Worm (Caenorhabditis elegans): ENCODE data around the gene Y39B6A.5.

Gene Y39B6A.5

DNA sequence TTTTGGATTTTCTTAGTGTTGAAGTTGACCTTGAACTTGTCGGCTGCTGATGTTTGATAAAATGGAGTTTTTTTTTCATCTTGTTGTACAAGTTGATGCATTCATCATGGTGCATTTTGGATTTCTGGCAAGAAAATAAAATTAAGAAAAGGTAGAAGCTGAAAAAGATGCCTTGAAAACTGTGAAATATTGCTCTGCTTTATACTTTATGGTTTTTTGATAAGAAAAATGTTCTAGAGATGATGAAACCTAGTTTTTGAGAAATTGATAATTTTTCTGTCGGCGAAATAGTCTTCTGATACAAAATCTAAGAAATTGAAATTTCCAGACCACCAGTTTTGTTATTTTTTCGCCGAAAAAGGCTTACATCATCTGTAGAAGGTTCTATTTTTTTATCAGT, 6.3 kb downstream of the Y39B6A.5 start, which contains the start of gene Y39B6A.69:
Gene Y39B6A.69, minus strand, starts transcription at position 101 of the 400 bp plus-strand sequence.
- TF ChIP-seq dao-5 (tag; optimal IDR thresholded peaks at IDR 0.05): no peak
- no peak for TF ChIP-seq W03F9.2 (tag; optimal IDR thresholded peaks at IDR 0.05)
- TF ChIP-seq him-1 (tag; optimal IDR thresholded peaks at IDR 0.05): no peak

DNA sequence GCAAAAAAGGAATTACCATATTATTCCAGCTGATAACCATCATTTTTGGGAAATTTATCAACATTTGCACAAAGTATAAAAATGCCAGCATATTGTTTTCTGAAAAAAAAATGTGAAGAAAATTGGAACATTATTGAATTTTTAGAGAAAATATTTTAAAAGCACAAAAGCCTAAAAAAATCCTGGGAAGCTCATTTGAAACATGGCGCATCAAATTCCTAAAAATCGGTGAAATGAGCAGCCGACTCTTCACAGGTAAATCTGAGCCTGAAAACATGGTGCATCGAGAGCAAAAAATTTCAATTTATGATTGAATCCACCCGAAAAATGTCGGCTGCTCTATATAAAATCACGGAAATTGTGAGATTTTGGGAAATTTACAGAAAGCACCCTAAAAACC, 9.6 kb downstream of the Y39B6A.5 start, which contains the start of gene Y39B6A.7:
Gene Y39B6A.7, minus strand, starts transcription at position 101 of the 400 bp plus-strand sequence.
- TF ChIP-seq dao-5 (tag; optimal IDR thresholded peaks at IDR 0.05) (no peak), W03F9.2 (tag; optimal IDR thresholded peaks at IDR 0.05) (no peak), him-1 (tag; optimal IDR thresholded peaks at IDR 0.05) (no peak)

DNA sequence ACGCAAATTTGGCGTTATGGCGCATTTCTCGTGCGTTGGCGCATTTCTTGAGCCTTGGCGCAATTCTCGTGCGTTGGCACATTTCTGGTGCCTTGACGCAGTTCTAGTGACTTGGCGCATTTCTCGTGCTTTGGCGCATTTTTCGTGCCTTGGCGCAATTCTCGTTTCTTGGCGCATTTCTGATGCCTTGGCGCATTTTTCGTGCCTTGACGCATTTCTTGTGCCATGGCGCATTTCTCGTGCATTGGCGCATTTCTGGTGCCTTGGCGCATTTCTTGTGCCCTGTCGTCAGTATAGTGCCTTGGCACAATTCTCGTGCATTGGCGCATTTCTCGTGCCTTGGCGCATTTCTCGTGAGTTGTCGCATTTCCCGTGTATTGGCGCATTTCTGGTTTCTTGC, 10.3 kb downstream of the Y39B6A.5 start:
- TF ChIP-seq him-1 (tag; optimal IDR thresholded peaks at IDR 0.05) (no peak), dao-5 (tag; optimal IDR thresholded peaks at IDR 0.05) (no peak), W03F9.2 (tag; optimal IDR thresholded peaks at IDR 0.05) (no peak)

DNA sequence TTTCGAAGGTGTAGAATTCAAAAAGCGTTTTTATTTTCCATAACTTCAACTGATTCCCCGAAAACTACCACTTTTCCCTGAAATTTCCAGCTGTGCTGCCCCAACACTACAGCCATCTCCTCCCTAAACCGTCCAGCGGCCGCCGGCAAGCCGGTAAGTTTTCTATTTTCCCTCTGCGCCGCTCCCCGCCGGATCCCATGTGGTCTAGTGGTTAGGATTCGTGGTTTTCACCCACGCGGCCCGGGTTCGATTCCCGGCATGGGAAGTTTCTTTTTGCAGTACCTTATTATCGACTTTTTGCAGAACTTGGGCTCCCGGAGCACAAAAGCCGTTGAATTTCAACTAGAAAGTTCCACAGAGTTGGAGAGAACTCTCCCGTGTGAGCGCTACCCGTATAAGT, 16.1 kb downstream of the Y39B6A.5 start:
- TF ChIP-seq dao-5 (tag; optimal IDR thresholded peaks at IDR 0.05) (no peak), W03F9.2 (tag; optimal IDR thresholded peaks at IDR 0.05) (no peak), him-1 (tag; optimal IDR thresholded peaks at IDR 0.05) (no peak)

DNA sequence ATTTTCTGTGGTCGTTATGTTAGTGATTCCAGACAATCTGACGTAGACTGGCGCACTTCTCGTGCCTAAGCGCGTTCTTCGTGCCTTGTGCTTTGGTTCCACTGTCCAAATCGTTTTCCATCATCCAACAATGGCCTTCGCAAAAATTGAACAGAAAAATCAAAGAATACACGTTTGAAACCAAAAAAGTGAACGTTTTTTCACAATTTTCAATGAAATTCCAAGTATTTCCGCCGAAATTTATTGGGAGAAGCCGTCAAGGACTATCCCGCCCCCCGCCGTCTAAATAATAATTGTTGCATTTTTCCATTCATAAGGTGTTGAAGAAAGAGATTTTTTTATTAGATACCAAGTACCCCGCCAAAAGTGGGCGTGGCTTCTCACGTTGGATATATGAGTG, 18.2 kb downstream of the Y39B6A.5 start, which contains the start of gene cpg-23:
Gene cpg-23, plus strand, starts transcription at position 301 of the 400 bp plus-strand sequence.
- TF ChIP-seq dao-5 (tag; optimal IDR thresholded peaks at IDR 0.05) (no peak), W03F9.2 (tag; optimal IDR thresholded peaks at IDR 0.05) (no peak), him-1 (tag; optimal IDR thresholded peaks at IDR 0.05) (no peak)

DNA sequence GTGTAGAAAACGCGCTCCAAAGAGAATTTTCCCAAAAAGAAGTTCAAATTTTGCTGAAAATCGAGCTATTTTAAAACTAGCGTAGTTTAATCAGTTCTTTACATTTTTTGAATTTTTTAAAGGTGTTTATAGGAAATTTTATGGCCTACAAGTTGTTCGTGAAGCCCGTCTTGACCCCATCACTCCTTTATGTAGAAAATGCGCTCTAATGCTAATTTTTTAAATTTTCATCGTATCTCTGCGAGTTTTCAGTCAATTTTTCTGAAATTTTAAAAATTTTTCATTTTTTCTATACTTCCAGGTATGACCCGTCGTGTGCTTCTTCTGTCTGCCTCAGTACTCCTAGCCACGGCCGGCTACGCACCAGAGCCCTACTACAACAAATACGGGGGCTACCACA, 22.5 kb downstream of the Y39B6A.5 start, which contains the start of gene Y39B6A.9:
Gene Y39B6A.9, plus strand, starts transcription at position 301 of the 400 bp plus-strand sequence.
- TF ChIP-seq W03F9.2 (tag; optimal IDR thresholded peaks at IDR 0.05) (no peak), dao-5 (tag; optimal IDR thresholded peaks at IDR 0.05) (no peak), him-1 (tag; optimal IDR thresholded peaks at IDR 0.05) (no peak)

DNA sequence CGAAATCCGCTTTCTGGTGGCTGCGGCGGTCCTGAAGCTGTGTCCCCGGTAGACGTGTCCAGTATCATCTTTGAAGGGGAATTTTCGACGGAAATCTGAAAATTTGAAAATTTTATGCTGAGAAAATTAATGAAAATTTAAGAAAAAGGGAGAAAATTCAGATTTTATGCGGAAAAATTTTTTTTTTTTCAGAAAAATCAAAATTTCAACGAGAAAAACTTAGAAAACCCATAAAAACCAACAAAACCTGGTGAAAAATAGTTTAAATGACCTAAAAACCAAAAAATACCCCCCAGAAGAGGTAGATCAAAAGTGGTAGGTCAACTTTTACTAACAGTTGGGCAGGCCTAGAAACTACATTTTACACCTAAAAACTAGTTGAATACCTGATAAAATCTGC, 25.2 kb downstream of the Y39B6A.5 start, which contains the start of gene Y39B6A.10:
Gene Y39B6A.10, minus strand, starts transcription at position 101 of the 400 bp plus-strand sequence.
- no peak for TF ChIP-seq dao-5 (tag; optimal IDR thresholded peaks at IDR 0.05)
- TF ChIP-seq him-1 (tag; optimal IDR thresholded peaks at IDR 0.05): no peak
- TF ChIP-seq W03F9.2 (tag; optimal IDR thresholded peaks at IDR 0.05): no peak

DNA sequence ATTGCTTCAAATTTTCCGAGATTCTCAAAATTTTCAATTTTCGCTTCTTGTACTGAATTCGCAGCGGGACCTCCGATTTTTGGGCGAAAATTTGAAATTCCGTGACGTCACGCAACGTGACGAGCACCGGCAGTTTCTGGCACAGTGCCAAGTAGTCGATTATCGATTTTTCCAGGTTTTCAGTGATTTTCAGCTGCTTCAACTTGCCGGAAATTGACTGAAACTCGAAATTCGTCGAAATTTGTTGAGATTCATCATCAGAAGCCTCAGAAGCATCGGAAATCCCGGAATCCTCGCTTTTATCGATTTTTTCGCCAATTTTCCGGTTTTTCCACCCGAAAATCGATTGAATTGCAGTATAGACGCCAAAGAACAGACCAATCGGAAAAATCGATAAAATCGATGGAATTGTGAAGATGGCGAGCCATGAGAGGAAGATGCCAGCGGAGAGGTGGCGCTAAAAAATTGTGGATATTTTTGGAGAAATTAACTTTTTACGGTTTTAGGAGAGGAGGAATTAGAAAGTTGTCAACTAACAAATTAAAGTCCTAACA, 26.8 kb downstream of the Y39B6A.5 start:
- TF ChIP-seq him-1 (tag; optimal IDR thresholded peaks at IDR 0.05) (no peak), dao-5 (tag; optimal IDR thresholded peaks at IDR 0.05) (no peak), W03F9.2 (tag; optimal IDR thresholded peaks at IDR 0.05) (no peak)

DNA sequence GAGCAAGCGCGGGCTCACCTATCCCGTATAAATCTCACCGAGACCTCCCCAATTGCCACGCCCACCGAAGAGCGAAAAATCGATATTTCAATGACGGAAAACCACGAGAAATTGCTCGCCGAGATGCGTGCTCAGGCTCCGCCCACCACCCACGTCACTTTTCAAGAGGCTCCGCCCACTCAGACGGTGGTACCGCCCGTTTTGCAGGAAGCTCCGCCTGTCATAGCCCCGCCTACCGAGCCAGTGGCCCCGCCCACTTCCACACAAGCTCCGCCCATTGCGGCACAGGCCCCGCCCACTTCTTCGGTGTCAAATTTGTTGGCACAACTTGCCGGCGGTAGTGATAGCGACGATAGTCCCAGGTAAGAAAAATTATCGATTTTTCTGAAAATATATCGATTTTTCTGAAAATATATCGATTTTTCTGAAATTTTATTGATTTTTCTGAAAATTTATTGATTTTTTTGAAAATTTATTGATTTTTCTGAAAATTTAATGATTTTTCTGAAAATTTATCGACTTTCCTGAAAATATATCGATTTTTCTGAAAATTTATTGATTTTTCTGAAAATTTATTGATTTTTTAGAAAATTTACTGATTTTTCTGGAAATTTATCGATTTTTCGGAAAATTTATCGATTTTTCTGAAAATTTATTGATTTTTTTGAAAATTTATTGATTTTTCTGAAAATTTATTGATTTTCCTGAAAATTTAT, 29.0 kb downstream of the Y39B6A.5 start:
- TF ChIP-seq W03F9.2 (tag; optimal IDR thresholded peaks at IDR 0.05) (no peak), him-1 (tag; optimal IDR thresholded peaks at IDR 0.05) (no peak), dao-5 (tag; optimal IDR thresholded peaks at IDR 0.05) (no peak)

DNA sequence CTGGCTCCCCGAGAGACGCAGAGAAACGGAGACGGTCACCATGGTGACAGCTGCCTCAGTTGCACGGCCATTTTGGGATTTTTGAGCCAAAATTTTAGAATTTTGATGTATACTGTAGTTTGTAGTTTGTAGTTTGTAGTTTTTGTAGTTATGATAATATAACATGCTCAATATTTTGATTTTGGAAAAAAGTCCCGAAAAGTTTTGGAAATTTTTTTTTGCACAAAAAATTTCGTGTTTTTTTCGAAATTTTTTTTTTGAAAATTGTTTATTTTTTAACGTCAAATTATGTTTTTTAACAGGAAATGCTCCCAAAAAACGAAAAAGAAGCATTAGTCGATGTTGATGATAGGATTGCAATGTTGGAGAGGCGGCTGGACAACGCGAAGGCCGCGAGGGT, 31.5 kb downstream of the Y39B6A.5 start, which contains the start of gene dyf-17:
Gene dyf-17, plus strand, starts transcription at position 301 of the 400 bp plus-strand sequence.
- TF ChIP-seq W03F9.2 (tag; optimal IDR thresholded peaks at IDR 0.05) (no peak), dao-5 (tag; optimal IDR thresholded peaks at IDR 0.05) (no peak), him-1 (tag; optimal IDR thresholded peaks at IDR 0.05) (no peak)

DNA sequence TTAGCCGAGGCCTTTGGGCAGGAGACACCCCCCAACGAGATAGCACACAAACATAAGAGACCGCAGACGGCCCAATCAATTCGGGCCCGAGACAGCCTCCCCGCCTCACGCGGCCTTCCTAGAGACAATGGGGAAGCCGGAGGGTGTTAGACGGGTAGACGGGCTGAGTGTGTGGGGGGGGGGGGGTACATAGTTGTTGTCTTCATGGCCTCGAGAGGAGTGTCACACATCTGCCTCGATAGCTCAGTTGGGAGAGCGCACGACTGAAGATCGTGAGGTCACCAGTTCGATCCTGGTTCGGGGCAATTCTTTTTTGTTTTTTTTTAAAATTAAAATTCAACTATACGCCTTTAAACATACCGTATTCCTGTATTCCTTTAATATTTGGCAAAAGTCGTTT, 32.9 kb downstream of the Y39B6A.5 start:
- peak; percentile 49 for TF ChIP-seq him-1 (tag; optimal IDR thresholded peaks at IDR 0.05)
- peak; percentile 50 for TF ChIP-seq dao-5 (tag; optimal IDR thresholded peaks at IDR 0.05)
- TF ChIP-seq W03F9.2 (tag; optimal IDR thresholded peaks at IDR 0.05): no peak

DNA sequence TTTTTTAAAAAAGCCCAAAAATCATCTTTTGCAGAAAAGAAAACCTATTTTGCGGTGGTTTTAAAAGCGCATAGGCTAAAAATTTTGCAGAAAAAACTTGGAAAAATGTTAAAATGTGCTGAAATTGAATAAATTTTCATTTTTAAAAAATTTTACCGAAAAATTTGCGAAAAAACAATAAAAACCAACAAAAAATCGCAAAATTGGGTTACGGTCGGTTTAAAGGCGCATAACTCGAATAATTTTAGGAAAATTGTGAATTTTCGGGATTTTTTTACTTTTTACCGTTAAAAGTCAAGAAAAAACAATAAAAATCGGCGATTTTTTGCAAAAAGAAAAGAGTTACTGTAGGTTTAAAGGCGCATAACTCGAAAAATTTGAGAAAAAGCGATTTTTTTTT, 33.4 kb downstream of the Y39B6A.5 start:
- TF ChIP-seq him-1 (tag; optimal IDR thresholded peaks at IDR 0.05): no peak
- TF ChIP-seq dao-5 (tag; optimal IDR thresholded peaks at IDR 0.05): no peak
- TF ChIP-seq W03F9.2 (tag; optimal IDR thresholded peaks at IDR 0.05): no peak

DNA sequence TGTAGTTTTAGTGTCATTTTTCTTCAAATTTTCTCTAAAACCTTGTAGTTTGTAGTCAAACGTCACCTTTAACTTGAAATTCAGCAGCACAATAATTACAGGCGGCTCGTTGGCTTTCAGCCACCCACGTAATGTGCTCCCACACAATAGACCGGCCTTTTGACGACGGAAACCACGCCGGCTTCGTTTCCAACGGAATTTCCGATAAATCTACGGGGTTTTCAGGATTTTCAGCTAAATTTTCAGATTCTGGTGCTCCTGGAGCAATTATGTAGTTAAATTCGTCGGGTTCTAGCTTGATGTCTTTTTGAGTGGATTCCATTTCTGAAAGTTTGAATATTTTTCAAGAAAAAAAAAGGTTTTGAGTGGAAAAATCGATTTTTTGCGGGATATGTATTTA, 34.1 kb downstream of the Y39B6A.5 start, which contains the start of gene bed-1:
Gene bed-1, minus strand, starts transcription at position 337 of the 400 bp plus-strand sequence.
- TF ChIP-seq W03F9.2 (tag; optimal IDR thresholded peaks at IDR 0.05) (no peak), dao-5 (tag; optimal IDR thresholded peaks at IDR 0.05) (no peak), him-1 (tag; optimal IDR thresholded peaks at IDR 0.05) (no peak)
